Fruit fly (Drosophila melanogaster) whole organism, embryonic: ENCODE data around the gene CG9948.

Experiments
- CG12942 ChIP-seq: fragments of 200-800 bp; sonication (Bioruptor generic); optimal IDR thresholded peaks from 3 replicates; lab custom pipeline; 2016; ENCODE audit warnings: missing biosample characterization, missing genetic modification characterization
- CG13894 ChIP-seq: fragments of 200-800 bp; sonication (Bioruptor generic); optimal IDR thresholded peaks from 3 replicates; lab custom pipeline; 2018; ENCODE audit warnings: missing biosample characterization, mild to moderate bottlenecking, missing genetic modification characterization, moderate library complexity
- CG14014 ChIP-seq: fragments of 200-800 bp; sonication (Bioruptor generic); IDR thresholded peaks from 2 replicates; pipeline ENCODE4 v1.3.6; 2022; ENCODE audit warnings: missing biosample characterization, missing genetic modification characterization
- CG17802 ChIP-seq: fragments of 200-800 bp; sonication (Bioruptor generic); optimal IDR thresholded peaks from 2 replicates; lab custom pipeline; 2018; ENCODE audit warnings: missing biosample characterization, mild to moderate bottlenecking, missing genetic modification characterization, moderate library complexity
- CG18764 ChIP-seq: fragments of 200-800 bp; sonication (Bioruptor generic); optimal IDR thresholded peaks from 3 replicates; lab custom pipeline; 2016; ENCODE audit warnings: missing biosample characterization, missing genetic modification characterization
- CG3065 ChIP-seq: fragments of 200-800 bp; sonication (Bioruptor generic); optimal IDR thresholded peaks from 2 replicates; lab custom pipeline; 2016; ENCODE audit warnings: missing biosample characterization, missing genetic modification characterization
- CG42726 ChIP-seq: fragments of 200-800 bp; sonication (Bioruptor generic); IDR thresholded peaks from 2 replicates; pipeline ENCODE4 v1.3.6; 2022; ENCODE audit warnings: missing biosample characterization, missing genetic modification characterization; ENCODE audit not compliant: partially characterized antibody
- CG4707 ChIP-seq: fragments of 200-800 bp; sonication (Bioruptor generic); optimal IDR thresholded peaks from 2 replicates; lab custom pipeline; 2018; ENCODE audit warnings: missing biosample characterization, mild to moderate bottlenecking, missing genetic modification characterization, moderate library complexity
- CG6765 ChIP-seq: fragments of 200-800 bp; sonication (Bioruptor generic); optimal IDR thresholded peaks from 3 replicates; lab custom pipeline; 2017; ENCODE audit warnings: missing biosample characterization, mild to moderate bottlenecking, missing genetic modification characterization
- CG8944 ChIP-seq: fragments of 200-800 bp; sonication (Bioruptor generic); optimal IDR thresholded peaks from 3 replicates; lab custom pipeline; 2016; ENCODE audit warnings: missing biosample characterization, missing genetic modification characterization
- CG9215 ChIP-seq: fragments of 200-800 bp; sonication (Bioruptor generic); IDR thresholded peaks from 2 replicates; pipeline ENCODE4 v1.3.6; 2022; ENCODE audit warnings: missing biosample characterization, missing genetic modification characterization
- CkIIα-i1 ChIP-seq: fragments of 200-800 bp; sonication (Bioruptor generic); IDR thresholded peaks from 2 replicates; pipeline ENCODE4 v1.3.6; 2022; ENCODE audit warnings: missing biosample characterization, missing genetic modification characterization
- CoRest ChIP-seq: fragments of 200-800 bp; sonication (Bioruptor generic); optimal IDR thresholded peaks from 3 replicates; lab custom pipeline; 2018; ENCODE audit warnings: missing biosample characterization, mild to moderate bottlenecking, missing genetic modification characterization, moderate library complexity
- ERR ChIP-seq: fragments of 200-800 bp; sonication (Bioruptor generic); optimal IDR thresholded peaks from 2 replicates; lab custom pipeline; 2016; ENCODE audit warnings: missing biosample characterization, missing genetic modification characterization
- Ets65A ChIP-seq: fragments of 200-800 bp; sonication (Bioruptor generic); peaks from one replicate; lab custom pipeline; 2016; ENCODE audit warnings: missing biosample characterization, missing genetic modification characterization
- Ets97D ChIP-seq: fragments of 200-800 bp; sonication (Bioruptor generic); optimal IDR thresholded peaks from 3 replicates; lab custom pipeline; 2016; ENCODE audit warnings: missing biosample characterization, missing genetic modification characterization
- HmgD ChIP-seq: fragments of 200-800 bp; sonication (Bioruptor generic); optimal IDR thresholded peaks from 3 replicates; lab custom pipeline; 2016; ENCODE audit warnings: missing biosample characterization, missing genetic modification characterization
- Hr78 ChIP-seq, 2 experiments: fragments of 200-800 bp in 1 of 2; fragments of >200 bp in 1 of 2; sonication (Bioruptor generic) in 1 of 2; optimal IDR thresholded peaks; 2 replicates each; lab custom pipeline; 2017 to 2019; ENCODE audit warnings: missing biosample characterization in 2 of 2, missing genetic modification characterization in 2 of 2, mild to moderate bottlenecking in 1 of 2, moderate library complexity in 1 of 2
- Jarid2 ChIP-seq: fragments of 200-800 bp; sonication (Bioruptor generic); optimal IDR thresholded peaks from 3 replicates; lab custom pipeline; 2017; ENCODE audit warnings: mild to moderate bottlenecking, missing biosample characterization, missing genetic modification reagents, missing genetic modification characterization
- MESR4 ChIP-seq: fragments of 200-800 bp; sonication (Bioruptor generic); optimal IDR thresholded peaks from 2 replicates; lab custom pipeline; 2018; ENCODE audit warnings: missing biosample characterization, mild to moderate bottlenecking, missing genetic modification characterization, moderate library complexity
- PHDP ChIP-seq: fragments of 200-800 bp; sonication (Bioruptor generic); optimal IDR thresholded peaks from 3 replicates; lab custom pipeline; 2018; ENCODE audit warnings: missing biosample characterization, mild to moderate bottlenecking, missing genetic modification characterization, moderate library complexity
- Tbp ChIP-seq: fragments of >200 bp; optimal IDR thresholded peaks from 2 replicates; lab custom pipeline; 2018; ENCODE audit warnings: missing biosample characterization, missing genetic modification characterization
- Trl ChIP-seq, 3 experiments: fragments of >200 bp in 2 of 3; fragments of 200-800 bp in 1 of 3; sonication (Bioruptor generic) in 1 of 3; optimal IDR thresholded peaks; 2 replicates in 1 of 3; 3 replicates in 2 of 3; lab custom pipeline; 2016 to 2017; ENCODE audit warnings: missing biosample characterization in 1 of 3, missing genetic modification characterization in 1 of 3
- abd-A ChIP-seq: fragments of 200-800 bp; sonication (Bioruptor generic); optimal IDR thresholded peaks from 3 replicates; lab custom pipeline; 2019; ENCODE audit warnings: missing biosample characterization, mild to moderate bottlenecking, missing genetic modification characterization, moderate library complexity
- bbx ChIP-seq: fragments of 200-800 bp; sonication (Bioruptor generic); IDR thresholded peaks from 2 replicates; pipeline ENCODE4 v1.3.6; 2022; ENCODE audit warnings: missing biosample characterization, missing genetic modification characterization; ENCODE audit not compliant: partially characterized antibody
- cas ChIP-seq: fragments of 200-800 bp; sonication (Bioruptor generic); IDR thresholded peaks from 2 replicates; pipeline ENCODE4 v1.3.6; 2022; ENCODE audit warnings: missing biosample characterization, missing genetic modification characterization
- chinmo ChIP-seq: fragments of 200-800 bp; sonication (Bioruptor generic); IDR thresholded peaks from 4 replicates; pipeline ENCODE4 v1.3.6; 2022; ENCODE audit warnings: missing biosample characterization, missing genetic modification characterization; ENCODE audit not compliant: partially characterized antibody
- crol ChIP-seq: fragments of 200-800 bp; sonication (Bioruptor generic); IDR thresholded peaks from 2 replicates; pipeline ENCODE4 v1.3.6; 2022; ENCODE audit warnings: missing biosample characterization, missing genetic modification characterization
- exex ChIP-seq: fragments of 200-800 bp; sonication (Bioruptor generic); optimal IDR thresholded peaks from 4 replicates; lab custom pipeline; 2018; ENCODE audit warnings: missing biosample characterization, mild to moderate bottlenecking, missing genetic modification characterization, moderate library complexity
- fru ChIP-seq: fragments of >200 bp; optimal IDR thresholded peaks from 2 replicates; lab custom pipeline; 2017
- fu2 ChIP-seq: fragments of 200-800 bp; sonication (Bioruptor generic); optimal IDR thresholded peaks from 2 replicates; lab custom pipeline; 2016; ENCODE audit warnings: missing biosample characterization, missing genetic modification characterization
- gem ChIP-seq: fragments of 200-800 bp; sonication (Bioruptor generic); optimal IDR thresholded peaks from 2 replicates; lab custom pipeline; 2019; ENCODE audit warnings: missing biosample characterization, mild to moderate bottlenecking, missing genetic modification characterization, moderate library complexity
- grn ChIP-seq: fragments of 200-800 bp; sonication (Bioruptor generic); optimal IDR thresholded peaks from 3 replicates; lab custom pipeline; 2017; ENCODE audit warnings: missing biosample characterization, missing genetic modification characterization
- jumu ChIP-seq: fragments of 200-800 bp; sonication (Bioruptor generic); optimal IDR thresholded peaks from 3 replicates; lab custom pipeline; 2016; ENCODE audit warnings: missing biosample characterization, missing genetic modification characterization
- kni ChIP-seq: fragments of 200-800 bp; sonication (Bioruptor generic); optimal IDR thresholded peaks from 3 replicates; lab custom pipeline; 2017; ENCODE audit warnings: mild to moderate bottlenecking, missing biosample characterization, missing genetic modification reagents, missing genetic modification characterization
- lov ChIP-seq, 2 experiments: fragments of 200-800 bp in 1 of 2; fragments of >200 bp in 1 of 2; sonication (Bioruptor generic) in 1 of 2; IDR thresholded peaks in 1 of 2; optimal IDR thresholded peaks in 1 of 2; 2 replicates in 1 of 2; 3 replicates in 1 of 2; pipeline versions ENCODE4 v1.3.6 to Lab custom; 2017 to 2022; ENCODE audit warnings: missing biosample characterization in 1 of 2, missing genetic modification characterization in 1 of 2
- onecut ChIP-seq: fragments of 200-800 bp; sonication (Bioruptor generic); IDR thresholded peaks from 2 replicates; pipeline ENCODE4 v1.3.6; 2022; ENCODE audit warnings: missing biosample characterization, missing genetic modification characterization
- psq ChIP-seq: fragments of 200-800 bp; sonication (Bioruptor generic); optimal IDR thresholded peaks from 2 replicates; lab custom pipeline; 2017; ENCODE audit warnings: missing biosample characterization, missing genetic modification characterization
- schlank ChIP-seq: fragments of 200-800 bp; sonication (Bioruptor generic); optimal IDR thresholded peaks from 2 replicates; lab custom pipeline; 2018; ENCODE audit warnings: missing biosample characterization, mild to moderate bottlenecking, missing genetic modification characterization
- scrt ChIP-seq: fragments of 200-800 bp; sonication (Bioruptor generic); optimal IDR thresholded peaks from 2 replicates; lab custom pipeline; 2018; ENCODE audit warnings: missing biosample characterization, mild to moderate bottlenecking, missing genetic modification characterization, moderate library complexity
- sens-2 ChIP-seq: fragments of 200-800 bp; sonication (Bioruptor generic); IDR thresholded peaks from 2 replicates; pipeline ENCODE4 v1.3.6; 2022; ENCODE audit warnings: missing biosample characterization, missing genetic modification characterization
- sug ChIP-seq: fragments of 200-800 bp; optimal IDR thresholded peaks from 2 replicates; lab custom pipeline; 2019; ENCODE audit warnings: missing biosample characterization, mild to moderate bottlenecking, missing genetic modification characterization, moderate library complexity
- ttk ChIP-seq: fragments of 200-800 bp; sonication (Bioruptor generic); IDR thresholded peaks from 2 replicates; pipeline ENCODE4 v2.1.2; 2022; ENCODE audit warnings: missing biosample characterization, missing genetic modification characterization
- unpg ChIP-seq: fragments of 200-800 bp; sonication (Bioruptor generic); optimal IDR thresholded peaks from 3 replicates; lab custom pipeline; 2018; ENCODE audit warnings: missing biosample characterization, mild to moderate bottlenecking, missing genetic modification characterization, moderate library complexity
- usp ChIP-seq: fragments of >200 bp; optimal IDR thresholded peaks from 2 replicates; lab custom pipeline; 2017; ENCODE audit warnings: missing biosample characterization, missing genetic modification characterization
- vvl ChIP-seq: fragments of 200-800 bp; sonication (Bioruptor generic); IDR thresholded peaks from 2 replicates; pipeline ENCODE4 v1.3.6; 2022; ENCODE audit warnings: missing biosample characterization, missing genetic modification characterization

The CG9948 gene

dm6 chr3L:6911219-6911618, 44.6 kb upstream of the CG9948 start:
- TF ChIP-seq Ets65A (peak; percentile 77), CG6765 (GFP tag; lab: Kevin White, UChicago) (no peak), lov (optimal IDR thresholded peaks at IDR 0.05; lab: Kevin White, UChicago) (no peak), lov (GFP tag; IDR thresholded peaks at IDR 0.05; lab: Robert Waterston, UW) (peak; percentile 45; the same call in 1 of the 3 replicates), chinmo (GFP tag; lab: Robert Waterston, UW) (0 out of 4 replicates have a peak, but pooled peaks have one; percentile 60)
- TF ChIP-seq, all 482 proteins: peak for 3

DNA sequence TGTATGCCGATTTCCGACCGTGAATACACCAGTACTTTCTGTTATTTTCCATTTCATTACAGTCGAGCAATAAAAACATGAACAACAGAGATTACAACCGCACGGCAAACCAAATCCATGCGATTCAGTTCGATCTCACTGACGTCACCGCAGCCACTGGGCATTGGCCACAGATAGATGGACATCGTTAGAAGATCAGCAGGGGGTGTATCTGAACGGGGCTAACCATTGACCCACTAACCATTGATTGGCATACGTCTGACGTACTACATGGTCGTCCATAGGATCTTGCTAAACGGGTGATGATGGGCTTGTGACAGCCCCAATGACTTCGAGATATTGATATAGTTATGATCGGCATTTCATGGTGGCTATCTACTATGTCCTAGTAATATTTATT, 42.0 kb upstream of the CG9948 start:
- TF ChIP-seq sug (tag; lab: Kevin White, UChicago) = peak; percentile 71
- TF ChIP-seq gem (tag; lab: Kevin White, UChicago) = no peak
- TF ChIP-seq Ets97D (GFP tag; lab: Kevin White, UChicago) = no peak
- TF ChIP-seq Ets65A = peak; percentile 60
- no peak for TF ChIP-seq sens-2
- TF ChIP-seq CG18764 (GFP tag; lab: Kevin White, UChicago) = no peak
- no peak for TF ChIP-seq bbx (GFP tag; lab: Robert Waterston, UW)
- TF ChIP-seq fru (lab: Kevin White, UChicago) = no peak
- TF ChIP-seq CG3065 (GFP tag; lab: Kevin White, UChicago) = no peak

dm6 chr3L:6914776-6915175, 41.0 kb upstream of the CG9948 start, which contains the start of gene Prat2:
Gene Prat2, minus strand, starts transcription at chr3L:6914876.
- TF ChIP-seq CoRest (tag; lab: Kevin White, UChicago) = no peak
- TF ChIP-seq grn (GFP tag; lab: Kevin White, UChicago) = no peak
- TF ChIP-seq exex (tag; lab: Kevin White, UChicago) = no peak
- no peak for TF ChIP-seq CG17802 (tag; lab: Kevin White, UChicago)
- no peak for TF ChIP-seq Tbp (GFP tag; lab: Kevin White, UChicago)
- TF ChIP-seq CG42726 (GFP tag; lab: Robert Waterston, UW) = no peak
- TF ChIP-seq Jarid2 = no peak
- TF ChIP-seq psq = no peak
- no peak for TF ChIP-seq usp (GFP tag; lab: Kevin White, UChicago)
- no peak for TF ChIP-seq CG14014
- no peak for TF ChIP-seq CG8944 (GFP tag; lab: Kevin White, UChicago)
- TF ChIP-seq jumu (GFP tag; lab: Kevin White, UChicago) = no peak
- TF ChIP-seq Trl (optimal IDR thresholded peaks at IDR 0.05; lab: Kevin White, UChicago) = no peak
- no peak for TF ChIP-seq Trl (GFP tag; optimal IDR thresholded peaks at IDR 0.05; lab: Kevin White, UChicago)

DNA sequence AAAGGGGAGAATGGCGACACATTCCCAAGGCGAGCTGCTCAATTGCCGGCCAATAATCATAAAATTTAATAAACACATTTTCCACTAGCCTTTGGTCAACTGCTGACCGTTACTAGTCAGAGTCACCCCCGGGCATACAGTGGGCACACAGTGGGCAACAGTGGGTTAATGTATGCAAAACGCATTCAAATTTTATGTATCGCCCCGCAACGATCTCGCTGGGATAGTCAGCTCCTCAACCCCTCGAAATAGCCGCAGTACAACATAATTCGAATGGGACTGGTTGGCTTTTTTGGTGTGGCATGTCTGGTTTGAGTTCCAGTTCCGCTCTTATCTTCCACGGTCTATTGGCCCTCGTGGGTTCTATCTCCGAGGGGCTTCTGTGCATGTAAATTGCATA, 36.6 kb upstream of the CG9948 start:
- TF ChIP-seq fu2 (GFP tag; lab: Kevin White, UChicago) (no peak), ttk (0 out of 2 replicates have a peak, but pooled peaks have one; percentile 15), onecut (GFP tag; lab: Robert Waterston, UW) (no peak), PHDP (tag; lab: Kevin White, UChicago) (no peak), HmgD (no peak), cas (no peak), MESR4 (GFP tag; lab: Kevin White, UChicago) (no peak), CkIIα-i1 (GFP tag; lab: Robert Waterston, UW) (no peak), CG12942 (GFP tag; lab: Kevin White, UChicago) (no peak), abd-A (tag; lab: Kevin White, UChicago) (peak; percentile 45), Ets65A (peak; percentile 11), kni (GFP tag; lab: Kevin White, UChicago) (peak; percentile 42), unpg (GFP tag; lab: Kevin White, UChicago) (no peak), CG13894 (tag; lab: Kevin White, UChicago) (no peak), ERR (GFP tag; lab: Kevin White, UChicago) (no peak), CG9215 (no peak), scrt (GFP tag; lab: Kevin White, UChicago) (no peak), chinmo (GFP tag; lab: Robert Waterston, UW) (0 out of 4 replicates have a peak, but pooled peaks have one; percentile 7), Hr78 (GFP tag; optimal IDR thresholded peaks at IDR 0.05; lab: Kevin White, UChicago) (peak in 1 of 2 experiments; percentile 13), vvl (GFP tag; lab: Robert Waterston, UW) (peak; percentile 95), CG4707 (GFP tag; lab: Kevin White, UChicago) (peak; percentile 92), crol (GFP tag; lab: Robert Waterston, UW) (0 out of 2 replicates have a peak, but pooled peaks have one; percentile 24), schlank (tag; lab: Kevin White, UChicago) (no peak)
